Worm (Caenorhabditis elegans) whole organism, mixed stage, embryonic: ENCODE data around the gene Y22F5A.11.

Experiments used
- M03D4.4 ChIP-seq: sonication (generic microtip); optimal IDR thresholded peaks from 2 replicates; lab custom pipeline; 2017; ENCODE audit warnings: mild to moderate bottlenecking, missing genetic modification characterization, missing compliant biosample characterization
- bed-3 ChIP-seq: fragments of 200-800 bp; sonication (Bioruptor generic); optimal IDR thresholded peaks from 3 replicates; lab custom pipeline; 2018; ENCODE audit warnings: mild to moderate bottlenecking, missing genetic modification characterization, moderate library complexity, missing compliant biosample characterization
- blmp-1 ChIP-seq: fragments of 150-350 bp; optimal IDR thresholded peaks from 2 replicates; lab custom pipeline; 2014; ENCODE audit warnings: missing biosample characterization, missing genetic modification characterization
- ceh-39 ChIP-seq: fragments of 150-350 bp; optimal IDR thresholded peaks from 2 replicates; lab custom pipeline; 2014; ENCODE audit warnings: missing biosample characterization, missing genetic modification characterization
- ceh-43 ChIP-seq: fragments of 200-800 bp; sonication (Bioruptor generic); optimal IDR thresholded peaks from 2 replicates; lab custom pipeline; 2018; ENCODE audit warnings: mild to moderate bottlenecking, missing genetic modification characterization, moderate library complexity, missing compliant biosample characterization
- ceh-83 ChIP-seq: fragments of 200-800 bp; sonication (Bioruptor generic); optimal IDR thresholded peaks from 2 replicates; lab custom pipeline; 2018; ENCODE audit warnings: mild to moderate bottlenecking, missing genetic modification characterization, missing compliant biosample characterization
- ces-1 ChIP-seq: fragments of 150-350 bp; optimal IDR thresholded peaks from 2 replicates; lab custom pipeline; 2014; ENCODE audit warnings: missing biosample characterization, missing genetic modification reagents, missing genetic modification characterization
- cnd-1 ChIP-seq: fragments of 200-800 bp; sonication (Bioruptor generic); optimal IDR thresholded peaks from 2 replicates; lab custom pipeline; 2018; ENCODE audit warnings: mild to moderate bottlenecking, missing genetic modification characterization, missing compliant biosample characterization
- drap-1 ChIP-seq: fragments of 200-800 bp; sonication (Bioruptor generic); optimal IDR thresholded peaks from 3 replicates; lab custom pipeline; 2018; ENCODE audit warnings: mild to moderate bottlenecking, missing genetic modification characterization, missing compliant biosample characterization
- elt-1 ChIP-seq: sonication (generic microtip); optimal IDR thresholded peaks from 2 replicates; lab custom pipeline; 2017; ENCODE audit warnings: missing genetic modification characterization, mild to moderate bottlenecking, missing compliant biosample characterization, antibody characterized with exemption, moderate library complexity, borderline replicate concordance; ENCODE audit not compliant: insufficient read depth
- elt-3 ChIP-seq: fragments of 150-350 bp; optimal IDR thresholded peaks from 2 replicates; lab custom pipeline; 2014; ENCODE audit warnings: missing biosample characterization, missing genetic modification characterization
- flh-1 ChIP-seq: fragments of 200-800 bp; sonication (Bioruptor generic); optimal IDR thresholded peaks from 2 replicates; lab custom pipeline; 2018; ENCODE audit warnings: mild to moderate bottlenecking, missing genetic modification characterization, moderate library complexity, missing compliant biosample characterization
- ham-2 ChIP-seq: fragments of 200-800 bp; sonication (Bioruptor generic); optimal IDR thresholded peaks from 2 replicates; lab custom pipeline; 2018; ENCODE audit warnings: mild to moderate bottlenecking, missing genetic modification characterization, missing compliant biosample characterization
- hlh-1 ChIP-seq: fragments of 150-350 bp; optimal IDR thresholded peaks from 2 replicates; lab custom pipeline; 2014; ENCODE audit warnings: missing biosample characterization, missing genetic modification reagents, missing genetic modification characterization
- lin-13 ChIP-seq: fragments of 150-350 bp; optimal IDR thresholded peaks from 2 replicates; lab custom pipeline; 2014; ENCODE audit warnings: missing biosample characterization, missing genetic modification characterization
- lin-32 ChIP-seq: fragments of 200-800 bp; sonication (Bioruptor generic); optimal IDR thresholded peaks from 2 replicates; lab custom pipeline; 2018; ENCODE audit warnings: mild to moderate bottlenecking, missing genetic modification characterization, missing compliant biosample characterization
- lsy-2 ChIP-seq: fragments of 150-350 bp; optimal IDR thresholded peaks from 2 replicates; lab custom pipeline; 2014; ENCODE audit warnings: missing biosample characterization, missing genetic modification characterization
- mab-5 ChIP-seq: fragments of 150-350 bp; optimal IDR thresholded peaks from 2 replicates; lab custom pipeline; 2014; ENCODE audit warnings: missing biosample characterization, missing genetic modification characterization
- mep-1 ChIP-seq: fragments of 150-350 bp; optimal IDR thresholded peaks from 2 replicates; lab custom pipeline; 2017; ENCODE audit warnings: missing biosample characterization, missing genetic modification reagents, missing genetic modification characterization, inconsistent platforms
- mls-2 ChIP-seq: sonication (generic microtip); optimal IDR thresholded peaks from 2 replicates; lab custom pipeline; 2016; ENCODE audit warnings: mild to moderate bottlenecking, missing genetic modification characterization, moderate library complexity, missing compliant biosample characterization
- nhr-12 ChIP-seq: fragments of 150-350 bp; optimal IDR thresholded peaks from 2 replicates; lab custom pipeline; 2014; ENCODE audit warnings: missing biosample characterization, missing genetic modification characterization
- nhr-237 ChIP-seq: fragments of 150-350 bp; optimal IDR thresholded peaks from 2 replicates; lab custom pipeline; 2014; ENCODE audit warnings: missing biosample characterization, missing genetic modification characterization
- nhr-28 ChIP-seq: fragments of 150-350 bp; optimal IDR thresholded peaks from 2 replicates; lab custom pipeline; 2014; ENCODE audit warnings: missing biosample characterization, missing genetic modification characterization
- sem-2 ChIP-seq: fragments of 200-800 bp; sonication (Bioruptor generic); optimal IDR thresholded peaks from 2 replicates; lab custom pipeline; 2018; ENCODE audit warnings: mild to moderate bottlenecking, missing genetic modification characterization, missing compliant biosample characterization
- snpc-4 ChIP-seq: fragments of 150-350 bp; optimal IDR thresholded peaks from 2 replicates; lab custom pipeline; 2014; ENCODE audit warnings: missing biosample characterization, missing genetic modification characterization
- sptf-1 ChIP-seq: sonication (generic microtip); optimal IDR thresholded peaks from 2 replicates; lab custom pipeline; 2017; ENCODE audit warnings: mild to moderate bottlenecking, missing genetic modification characterization, moderate library complexity, missing compliant biosample characterization
- tbx-8 ChIP-seq: fragments of 200-800 bp; sonication (Bioruptor generic); optimal IDR thresholded peaks from 2 replicates; lab custom pipeline; 2018; ENCODE audit warnings: mild to moderate bottlenecking, missing genetic modification characterization, moderate library complexity, missing compliant biosample characterization
- unc-120 ChIP-seq: sonication (generic microtip); optimal IDR thresholded peaks from 2 replicates; lab custom pipeline; 2017; ENCODE audit warnings: missing genetic modification characterization, missing compliant biosample characterization; ENCODE audit not compliant: poor library complexity, severe bottlenecking
- unc-62 ChIP-seq: fragments of 150-350 bp; optimal IDR thresholded peaks from 2 replicates; lab custom pipeline; 2014; ENCODE audit warnings: missing biosample characterization, missing genetic modification reagents, missing genetic modification characterization
- zip-8 ChIP-seq: fragments of 150-350 bp; optimal IDR thresholded peaks from 2 replicates; lab custom pipeline; 2014; ENCODE audit warnings: missing biosample characterization, missing genetic modification characterization
- ztf-11 ChIP-seq: fragments of 150-350 bp; optimal IDR thresholded peaks from 2 replicates; lab custom pipeline; 2014; ENCODE audit warnings: missing biosample characterization, missing genetic modification characterization

Y22F5A.11 gene

DNA sequence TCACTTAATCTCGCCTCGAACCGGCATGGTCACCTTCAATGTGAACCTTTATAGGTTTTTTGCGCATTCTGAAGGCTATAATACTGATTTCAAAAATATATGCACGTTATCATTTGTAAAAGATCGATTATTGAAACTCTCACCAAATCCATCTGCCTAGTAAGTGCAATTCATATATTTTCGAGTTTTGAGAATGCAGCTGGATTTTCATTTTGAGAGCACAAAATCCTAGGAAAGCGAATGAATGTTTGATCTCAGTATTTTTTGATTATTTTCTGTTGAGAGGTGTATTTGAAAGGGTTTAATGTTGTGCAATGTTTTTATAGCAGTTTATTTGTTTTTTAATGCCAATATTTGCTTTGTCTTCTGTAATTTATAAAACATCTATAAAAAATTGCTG lies 592 bp upstream of the Y22F5A.11 start:
- no peak for TF ChIP-seq drap-1
- no peak for TF ChIP-seq hlh-1 (tag; lab: Kevin White, UChicago)
- no peak for TF ChIP-seq lin-32 (GFP tag; lab: Kevin White, UChicago)
- no peak for TF ChIP-seq M03D4.4
- no peak for TF ChIP-seq mep-1
- no peak for TF ChIP-seq ceh-43 (GFP tag; lab: Kevin White, UChicago)
- TF ChIP-seq snpc-4 (tag; lab: Kevin White, UChicago) = no peak

ce11 chrV:10273837-10274236 lies 1.6 kb downstream of the Y22F5A.11 start:
- TF ChIP-seq ces-1 (GFP tag; lab: Kevin White, UChicago) = peak; percentile 61
- TF ChIP-seq blmp-1 = no peak
- TF ChIP-seq mep-1 = peak; percentile 51

- TF ChIP-seq ceh-39 (tag; lab: Kevin White, UChicago) (no peak), zip-8 (tag; lab: Kevin White, UChicago) (no peak), flh-1 (GFP tag; lab: Kevin White, UChicago) (no peak), ces-1 (GFP tag; lab: Kevin White, UChicago) (peak; percentile 2), ham-2 (GFP tag; lab: Kevin White, UChicago) (no peak)
Measured at ce11 chrV:10270214-10270613, 5.2 kb downstream of the Y22F5A.11 start, which contains the start of gene ric-4. TSS of gene ric-4 (minus strand) at chrV:10270314.

- TF ChIP-seq ces-1 (GFP tag; lab: Kevin White, UChicago) (peak; percentile 67), sptf-1 (tag; lab: Kevin White, UChicago) (no peak)
Measured at ce11 chrV:10266050-10266449, 9.4 kb downstream of the Y22F5A.11 start.

DNA sequence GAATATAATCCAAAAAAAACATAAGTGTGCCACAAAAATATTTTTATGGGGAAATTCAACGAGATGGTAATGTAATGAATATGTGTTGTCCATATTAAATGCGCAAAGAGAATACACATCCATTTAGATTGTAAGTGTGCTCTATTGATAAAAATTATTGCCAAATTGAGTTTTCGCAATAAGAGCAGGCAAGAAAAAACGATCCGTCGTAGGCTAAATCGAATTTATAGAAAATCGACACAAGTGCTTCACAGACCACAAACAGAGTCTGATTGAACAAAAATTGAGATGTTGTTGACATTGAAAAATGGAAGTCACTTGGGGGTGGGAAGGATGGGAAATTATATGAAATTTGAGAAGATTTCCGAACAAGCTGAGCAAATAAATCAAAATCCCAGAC lies 10.4 kb downstream of the Y22F5A.11 start:
- TF ChIP-seq ceh-43 (GFP tag; lab: Kevin White, UChicago) = no peak
- peak; percentile 52 for TF ChIP-seq ces-1 (GFP tag; lab: Kevin White, UChicago)
- TF ChIP-seq mls-2 (tag; lab: Kevin White, UChicago) = no peak
- TF ChIP-seq, all 35 proteins: peak for 1

ce11 chrV:10260460-10260859 lies 15.0 kb downstream of the Y22F5A.11 start, which contains the start of gene sri-18:
TSS of gene sri-18 (minus strand) at chrV:10260560.
- TF ChIP-seq cnd-1 (no peak), tbx-8 (GFP tag; lab: Kevin White, UChicago) (no peak), lin-13 (no peak), hlh-1 (tag; lab: Kevin White, UChicago) (no peak), lsy-2 (tag; lab: Kevin White, UChicago) (no peak), bed-3 (GFP tag; lab: Kevin White, UChicago) (no peak), blmp-1 (no peak)

ce11 chrV:10256050-10256449 lies 19.4 kb downstream of the Y22F5A.11 start, which contains the start of gene nhr-232:
TSS of gene nhr-232 (plus strand) at chrV:10256170.
- TF ChIP-seq ztf-11 (tag; lab: Kevin White, UChicago) (no peak), sptf-1 (tag; lab: Kevin White, UChicago) (no peak), ceh-83 (GFP tag; lab: Kevin White, UChicago) (no peak), sem-2 (GFP tag; lab: Kevin White, UChicago) (no peak), elt-3 (tag; lab: Kevin White, UChicago) (no peak), elt-1 (tag; lab: Kevin White, UChicago) (no peak), ham-2 (GFP tag; lab: Kevin White, UChicago) (no peak)

ce11 chrV:10255005-10255472 lies 20.4 kb downstream of the Y22F5A.11 start, which contains the start of gene rop-1:
TSS of gene rop-1 (minus strand) at chrV:10255055.
- TF ChIP-seq cnd-1 (no peak), M03D4.4 (no peak), nhr-28 (no peak), elt-1 (tag; lab: Kevin White, UChicago) (no peak), nhr-12 (tag; lab: Kevin White, UChicago) (no peak), mep-1 (no peak), lsy-2 (tag; lab: Kevin White, UChicago) (no peak), mab-5 (tag; lab: Kevin White, UChicago) (no peak), hlh-1 (tag; lab: Kevin White, UChicago) (no peak), unc-120 (no peak), sem-2 (GFP tag; lab: Kevin White, UChicago) (no peak), ceh-83 (GFP tag; lab: Kevin White, UChicago) (no peak), nhr-237 (tag; lab: Kevin White, UChicago) (no peak), ham-2 (GFP tag; lab: Kevin White, UChicago) (no peak), drap-1 (no peak), ceh-43 (GFP tag; lab: Kevin White, UChicago) (no peak), blmp-1 (no peak), unc-62 (GFP tag; lab: Kevin White, UChicago) (no peak)
